Fruit fly (Drosophila melanogaster) whole organism, embryonic: ENCODE measurements around the gene CheB38c.

Source experiments
- CG11723 ChIP-seq: fragments of 200-800 bp; sonication (Bioruptor generic); optimal IDR thresholded peaks from 2 replicates; lab custom pipeline; 2017; ENCODE audit warnings: missing biosample characterization, mild to moderate bottlenecking, missing genetic modification characterization
- CG14667 ChIP-seq: fragments of 200-800 bp; sonication (Bioruptor generic); IDR thresholded peaks from 2 replicates; pipeline ENCODE4 v1.3.6; 2022; ENCODE audit warnings: missing biosample characterization, missing genetic modification characterization
- CG17328 ChIP-seq: fragments of 200-800 bp; sonication (Bioruptor generic); IDR thresholded peaks from 2 replicates; pipeline ENCODE4 v1.3.6; 2022; ENCODE audit warnings: missing biosample characterization, missing genetic modification characterization
- CG3838 ChIP-seq: fragments of 200-800 bp; sonication (Bioruptor generic); optimal IDR thresholded peaks from 3 replicates; lab custom pipeline; 2016; ENCODE audit warnings: missing biosample characterization, missing genetic modification characterization
- CG6854 ChIP-seq: fragments of 200-800 bp; sonication (Bioruptor generic); optimal IDR thresholded peaks from 3 replicates; lab custom pipeline; 2017; ENCODE audit warnings: missing biosample characterization, mild to moderate bottlenecking, missing genetic modification characterization
- CkIIα-i1 ChIP-seq: fragments of 200-800 bp; sonication (Bioruptor generic); IDR thresholded peaks from 2 replicates; pipeline ENCODE4 v1.3.6; 2022; ENCODE audit warnings: missing biosample characterization, missing genetic modification characterization
- Dip3 ChIP-seq: fragments of 200-800 bp; sonication (Bioruptor generic); optimal IDR thresholded peaks from 3 replicates; lab custom pipeline; 2016; ENCODE audit warnings: missing biosample characterization, missing genetic modification characterization
- HLH4C ChIP-seq: fragments of 200-800 bp; sonication (Bioruptor generic); IDR thresholded peaks from 3 replicates; pipeline ENCODE4 v1.3.6; 2022; ENCODE audit warnings: missing biosample characterization, missing genetic modification characterization; ENCODE audit not compliant: partially characterized antibody
- bbx ChIP-seq: fragments of 200-800 bp; sonication (Bioruptor generic); IDR thresholded peaks from 2 replicates; pipeline ENCODE4 v1.3.6; 2022; ENCODE audit warnings: missing biosample characterization, missing genetic modification characterization; ENCODE audit not compliant: partially characterized antibody
- dmrt99B ChIP-seq: fragments of 200-800 bp; sonication (Bioruptor generic); optimal IDR thresholded peaks from 2 replicates; lab custom pipeline; 2018; ENCODE audit warnings: missing biosample characterization, mild to moderate bottlenecking, missing genetic modification characterization, moderate library complexity
- yki ChIP-seq: fragments of >200 bp; optimal IDR thresholded peaks from 3 replicates; lab custom pipeline; 2018
- zfh1 ChIP-seq: fragments of 200-800 bp; sonication (Bioruptor generic); IDR thresholded peaks from 3 replicates; pipeline ENCODE4 v1.3.6; 2022; ENCODE audit warnings: missing biosample characterization, missing genetic modification characterization

DNA sequence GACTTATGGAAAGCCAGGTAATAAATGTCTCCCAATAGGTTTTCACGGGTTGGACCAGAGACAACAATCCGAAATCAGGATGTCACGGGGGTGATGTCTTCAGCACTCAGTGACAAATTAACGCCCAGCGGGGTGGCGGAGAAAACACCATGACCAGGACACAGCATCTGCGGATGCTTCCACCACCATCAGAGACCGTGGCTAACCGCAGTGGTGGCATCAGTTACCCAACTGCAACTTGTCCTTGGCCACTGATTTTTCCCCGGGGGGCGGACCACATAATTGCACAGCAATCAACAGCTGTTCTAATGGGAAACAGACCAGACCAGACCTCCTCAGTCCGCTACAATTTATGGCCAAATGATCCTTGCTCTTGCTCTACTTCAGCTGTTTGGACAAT lies 42.3 kb downstream of the CheB38c start:
- TF ChIP-seq HLH4C (no peak), CG17328 (GFP tag; lab: Robert Waterston, UW) (no peak), yki (lab: Kevin White, UChicago) (no peak), CG3838 (GFP tag; lab: Kevin White, UChicago) (no peak), CG14667 (GFP tag; lab: Robert Waterston, UW) (no peak), CG11723 (GFP tag; lab: Kevin White, UChicago) (no peak), CG6854 (no peak), CkIIα-i1 (GFP tag; lab: Robert Waterston, UW) (no peak), dmrt99B (tag; lab: Kevin White, UChicago) (no peak), zfh1 (GFP tag; lab: Robert Waterston, UW) (no peak), Dip3 (GFP tag; lab: Kevin White, UChicago) (no peak), bbx (GFP tag; lab: Robert Waterston, UW) (no peak)
